Worm (Caenorhabditis elegans) whole organism, late embryonic: ENCODE measurements around the gene srx-86.

ENCODE experiments used
- ceh-14 ChIP-seq: sonication (generic microtip); optimal IDR thresholded peaks from 2 replicates; lab custom pipeline; 2016; ENCODE audit warnings: missing genotype, missing genetic modification characterization, missing compliant biosample characterization
- ceh-6 ChIP-seq: fragments of 200-800 bp; sonication (Bioruptor generic); optimal IDR thresholded peaks from 2 replicates; lab custom pipeline; 2018; ENCODE audit warnings: mild to moderate bottlenecking, missing genetic modification characterization, missing compliant biosample characterization
- unc-86 ChIP-seq: sonication (generic microtip); optimal IDR thresholded peaks from 2 replicates; lab custom pipeline; 2016; ENCODE audit warnings: missing genetic modification characterization, missing compliant biosample characterization

DNA sequence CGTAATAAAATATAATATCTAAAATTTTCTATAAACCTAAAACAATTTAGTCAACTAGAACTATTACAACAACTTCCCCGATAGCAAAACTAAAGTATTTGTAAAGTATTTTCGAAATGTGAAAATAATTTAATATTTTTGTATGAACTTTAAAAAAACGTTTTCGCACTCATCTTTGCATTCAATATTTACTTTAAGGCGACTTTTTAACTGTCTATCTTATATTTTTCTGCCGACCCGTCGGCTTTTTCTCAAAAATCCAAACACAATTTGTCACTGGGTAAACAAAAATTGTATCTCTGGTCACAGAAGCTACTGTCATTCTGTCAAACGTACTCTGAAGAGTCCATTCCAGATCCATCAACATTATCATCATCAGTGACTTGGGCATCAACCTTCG, 42.5 kb downstream of the srx-86 start:
- TF ChIP-seq ceh-6 (GFP tag; lab: Kevin White, UChicago) = no peak
- no peak for TF ChIP-seq unc-86 (tag; lab: Kevin White, UChicago)
- TF ChIP-seq ceh-14 (tag; lab: Kevin White, UChicago) = no peak
